Worm (Caenorhabditis elegans) whole organism, L4 larva: ENCODE measurements around the gene W09D6.4.
A peak's percentile ranks its signal among the peaks of the same experiment; 100 is the strongest.

ENCODE experiments used
- F37D6.2 ChIP-seq: sonication (generic microtip); optimal IDR thresholded peaks from 2 replicates; lab custom pipeline; 2016; ENCODE audit warnings: mild to moderate bottlenecking, missing genetic modification characterization, missing compliant biosample characterization
- F44E2.7 ChIP-seq: fragments of 200-800 bp; sonication (Bioruptor generic); IDR thresholded peaks from 2 replicates; pipeline ENCODE4 v2.1.2; 2022; ENCODE audit warnings: missing genetic modification characterization, missing compliant biosample characterization
- R02D3.7 ChIP-seq: fragments of 150-350 bp; sonication (generic microtip); optimal IDR thresholded peaks from 3 replicates; lab custom pipeline; 2014; ENCODE audit warnings: missing biosample characterization, missing genetic modification characterization
- T20F7.1 ChIP-seq: fragments of 200-800 bp; sonication (Bioruptor generic); optimal IDR thresholded peaks from 2 replicates; lab custom pipeline; 2018; ENCODE audit warnings: mild to moderate bottlenecking, missing genetic modification characterization, missing compliant biosample characterization
- T26A8.4 ChIP-seq: fragments of 200-800 bp; sonication (Bioruptor generic); IDR thresholded peaks from 2 replicates; pipeline ENCODE4 v1.3.6; 2022; ENCODE audit warnings: missing genetic modification characterization, missing compliant biosample characterization
- Y5F2A.4 ChIP-seq: fragments of 200-800 bp; sonication (Bioruptor generic); optimal IDR thresholded peaks from 2 replicates; lab custom pipeline; 2018; ENCODE audit warnings: mild to moderate bottlenecking, missing genetic modification characterization, missing compliant biosample characterization
- Y75B8A.6 ChIP-seq: fragments of 200-800 bp; sonication (Bioruptor generic); IDR thresholded peaks from 2 replicates; pipeline ENCODE4 v1.3.6; 2022; ENCODE audit warnings: missing genetic modification reagents, missing genetic modification characterization, missing compliant biosample characterization
- ZK337.2 ChIP-seq: fragments of 200-800 bp; sonication (Bioruptor generic); IDR thresholded peaks from 2 replicates; pipeline ENCODE4 v1.3.6; 2022; ENCODE audit warnings: missing genetic modification reagents, missing genetic modification characterization, missing compliant biosample characterization
- ZK546.5 ChIP-seq, 2 experiments: sonication (generic microtip); optimal IDR thresholded peaks; 2 replicates each; lab custom pipeline; 2017; ENCODE audit warnings: missing biosample characterization in 2 of 2, missing genetic modification characterization in 2 of 2
- aha-1 ChIP-seq: fragments of 150-350 bp; peaks from one replicate; lab custom pipeline; 2014; ENCODE audit warnings: missing biosample characterization, missing genetic modification characterization
- arid-1 ChIP-seq: fragments of 200-800 bp; sonication (Bioruptor generic); conservative IDR thresholded peaks from 2 replicates; pipeline ENCODE4 v1.3.6; 2022; ENCODE audit warnings: missing genetic modification reagents, missing genetic modification characterization, missing compliant biosample characterization
- ceh-20 ChIP-seq: fragments of 200-800 bp; sonication (Bioruptor generic); IDR thresholded peaks from 2 replicates; pipeline ENCODE4 v1.3.6; 2022; ENCODE audit warnings: missing genetic modification reagents, missing genetic modification characterization, missing compliant biosample characterization
- ceh-32 ChIP-seq: sonication (generic microtip); optimal IDR thresholded peaks from 2 replicates; lab custom pipeline; 2016; ENCODE audit warnings: mild to moderate bottlenecking, missing genetic modification characterization, missing compliant biosample characterization; ENCODE audit not compliant: poor library complexity
- ceh-44 ChIP-seq: fragments of 200-800 bp; sonication (Bioruptor generic); IDR thresholded peaks from 2 replicates; pipeline ENCODE4 v1.3.6; 2022; ENCODE audit warnings: missing genetic modification reagents, missing genetic modification characterization, missing compliant biosample characterization
- ces-1 ChIP-seq: fragments of 150-350 bp; sonication (generic microtip); optimal IDR thresholded peaks from 4 replicates; lab custom pipeline; 2014; ENCODE audit warnings: missing biosample characterization, missing genetic modification reagents, missing genetic modification characterization
- ctbp-1 ChIP-seq: fragments of 200-800 bp; sonication (Bioruptor generic); IDR thresholded peaks from 2 replicates; pipeline ENCODE4 v1.3.6; 2022; ENCODE audit warnings: missing genetic modification reagents, missing genetic modification characterization, missing compliant biosample characterization
- daf-16 ChIP-seq, 3 experiments: sonication (generic microtip); optimal IDR thresholded peaks; 2 replicates each; lab custom pipeline; 2016 to 2017; ENCODE audit warnings: missing genetic modification characterization in 3 of 3, missing genetic modification reagents in 3 of 3, mild to moderate bottlenecking in 2 of 3, missing compliant biosample characterization in 2 of 3, missing biosample characterization in 1 of 3, moderate library complexity in 1 of 3
- daf-19 ChIP-seq: fragments of 200-800 bp; sonication (Bioruptor generic); conservative IDR thresholded peaks from 2 replicates; pipeline ENCODE4 v1.3.6; 2022; ENCODE audit warnings: missing genetic modification characterization, missing compliant biosample characterization
- duxl-1 ChIP-seq: sonication (generic microtip); optimal IDR thresholded peaks from 2 replicates; lab custom pipeline; 2016; ENCODE audit warnings: mild to moderate bottlenecking, missing genetic modification characterization, moderate library complexity, missing compliant biosample characterization; ENCODE audit not compliant: poor library complexity
- fkh-10 ChIP-seq: fragments of 150-350 bp; optimal IDR thresholded peaks from 2 replicates; lab custom pipeline; 2014; ENCODE audit warnings: missing biosample characterization, missing genetic modification reagents, missing genetic modification characterization
- fos-1 ChIP-seq: fragments of 150-350 bp; optimal IDR thresholded peaks from 2 replicates; lab custom pipeline; 2014; ENCODE audit warnings: missing biosample characterization, missing genetic modification characterization
- hlh-30 ChIP-seq: sonication (generic microtip); optimal IDR thresholded peaks from 2 replicates; lab custom pipeline; 2017; ENCODE audit warnings: antibody characterized with exemption, mild to moderate bottlenecking, missing genetic modification characterization, missing compliant biosample characterization; ENCODE audit not compliant: insufficient read depth
- lin-1 ChIP-seq: fragments of 200-800 bp; sonication (Bioruptor generic); IDR thresholded peaks from 2 replicates; pipeline ENCODE4 v1.3.6; 2022; ENCODE audit warnings: missing genetic modification reagents, missing genetic modification characterization, missing compliant biosample characterization
- lin-38 ChIP-seq: fragments of 200-800 bp; sonication (Bioruptor generic); IDR thresholded peaks from 2 replicates; pipeline ENCODE4 v1.3.6; 2022; ENCODE audit warnings: missing genetic modification reagents, missing genetic modification characterization, missing compliant biosample characterization
- lir-3 ChIP-seq: sonication (generic microtip); optimal IDR thresholded peaks from 2 replicates; lab custom pipeline; 2016; ENCODE audit warnings: mild to moderate bottlenecking, missing genetic modification characterization, missing compliant biosample characterization
- madf-9 ChIP-seq: fragments of 200-800 bp; sonication (Bioruptor generic); conservative IDR thresholded peaks from 2 replicates; pipeline ENCODE4 v1.3.6; 2022; ENCODE audit warnings: missing genetic modification reagents, missing genetic modification characterization, missing compliant biosample characterization
- mdl-1 ChIP-seq, 2 experiments: fragments of 150-350 bp in 1 of 2; sonication (generic microtip) in 1 of 2; optimal IDR thresholded peaks; 2 replicates each; lab custom pipeline; 2014 to 2017; ENCODE audit warnings: missing biosample characterization in 2 of 2, missing genetic modification characterization in 2 of 2
- mdt-29 ChIP-seq: fragments of 200-800 bp; sonication (Bioruptor generic); IDR thresholded peaks from 2 replicates; pipeline ENCODE4 v1.3.6; 2022; ENCODE audit warnings: missing genetic modification reagents, missing genetic modification characterization, missing compliant biosample characterization
- mep-1 ChIP-seq: fragments of 150-350 bp; sonication (generic microtip); optimal IDR thresholded peaks from 3 replicates; lab custom pipeline; 2014; ENCODE audit warnings: missing biosample characterization, missing genetic modification characterization
- mes-2 ChIP-seq: sonication (generic microtip); optimal IDR thresholded peaks from 2 replicates; lab custom pipeline; 2016; ENCODE audit warnings: missing genotype, mild to moderate bottlenecking, missing genetic modification characterization, missing compliant biosample characterization; ENCODE audit not compliant: poor library complexity, severe bottlenecking
- mxl-2 ChIP-seq: fragments of 200-800 bp; sonication (Bioruptor generic); conservative IDR thresholded peaks from 2 replicates; pipeline ENCODE4 v1.3.6; 2022; ENCODE audit warnings: missing genetic modification reagents, missing genetic modification characterization, missing compliant biosample characterization
- mxl-3 ChIP-seq: fragments of 200-800 bp; sonication (Bioruptor generic); optimal IDR thresholded peaks from 2 replicates; lab custom pipeline; 2018; ENCODE audit warnings: mild to moderate bottlenecking, missing genetic modification characterization, missing compliant biosample characterization
- nhr-10 ChIP-seq: fragments of 150-350 bp; optimal IDR thresholded peaks from 2 replicates; lab custom pipeline; 2014; ENCODE audit warnings: missing biosample characterization, missing genetic modification characterization
- nhr-237 ChIP-seq: sonication (generic microtip); optimal IDR thresholded peaks from 2 replicates; lab custom pipeline; 2017; ENCODE audit warnings: missing biosample characterization, missing genetic modification characterization
- nhr-28 ChIP-seq: fragments of 150-350 bp; optimal IDR thresholded peaks from 2 replicates; lab custom pipeline; 2014; ENCODE audit warnings: missing biosample characterization, missing genetic modification characterization
- nhr-48 ChIP-seq: sonication (generic microtip); optimal IDR thresholded peaks from 2 replicates; lab custom pipeline; 2016; ENCODE audit warnings: mild to moderate bottlenecking, missing genetic modification characterization, missing compliant biosample characterization
- pha-4 ChIP-seq, 2 experiments: fragments of 150-350 bp in 1 of 2; fragments of 200-800 bp in 1 of 2; sonication (Bioruptor generic) in 1 of 2; IDR thresholded peaks in 1 of 2; optimal IDR thresholded peaks in 1 of 2; 2 replicates each; pipeline versions ENCODE4 v1.3.6 to Lab custom; 2014 to 2022; ENCODE audit warnings: missing genetic modification characterization in 2 of 2, missing genetic modification reagents in 2 of 2, missing biosample characterization in 1 of 2, missing compliant biosample characterization in 1 of 2
- php-3 ChIP-seq: fragments of 200-800 bp; sonication (Bioruptor generic); IDR thresholded peaks from 2 replicates; pipeline ENCODE4 v1.3.6; 2022; ENCODE audit warnings: missing genetic modification reagents, missing genetic modification characterization, missing compliant biosample characterization
- pqm-1 ChIP-seq: sonication (generic microtip); optimal IDR thresholded peaks from 2 replicates; lab custom pipeline; 2017; ENCODE audit warnings: missing biosample characterization, missing genetic modification characterization
- rbr-2 ChIP-seq: sonication (generic microtip); optimal IDR thresholded peaks from 2 replicates; lab custom pipeline; 2016; ENCODE audit warnings: missing genotype, missing genetic modification characterization, missing compliant biosample characterization
- saeg-2 ChIP-seq: fragments of 200-800 bp; sonication (Bioruptor generic); IDR thresholded peaks from 2 replicates; pipeline ENCODE4 v1.3.6; 2022; ENCODE audit warnings: missing genetic modification reagents, missing genetic modification characterization, missing compliant biosample characterization
- skn-1 ChIP-seq: fragments of 150-350 bp; optimal IDR thresholded peaks from 2 replicates; lab custom pipeline; 2014; ENCODE audit warnings: missing biosample characterization, missing genetic modification characterization
- spr-1 ChIP-seq: sonication (generic microtip); optimal IDR thresholded peaks from 2 replicates; lab custom pipeline; 2016; ENCODE audit warnings: mild to moderate bottlenecking, missing genetic modification characterization, missing compliant biosample characterization
- tra-1 ChIP-seq: fragments of 200-800 bp; sonication (Bioruptor generic); IDR thresholded peaks from 2 replicates; pipeline ENCODE4 v1.3.6; 2022; ENCODE audit warnings: missing genetic modification reagents, missing genetic modification characterization, missing compliant biosample characterization
- unc-130 ChIP-seq: sonication (generic microtip); optimal IDR thresholded peaks from 2 replicates; lab custom pipeline; 2016; ENCODE audit warnings: missing genetic modification reagents, missing genetic modification characterization, missing compliant biosample characterization
- unc-39 ChIP-seq: sonication (generic microtip); optimal IDR thresholded peaks from 2 replicates; lab custom pipeline; 2017; ENCODE audit warnings: missing biosample characterization, missing genetic modification characterization
- unc-62 ChIP-seq, 3 experiments: fragments of 150-350 bp in 1 of 3; sonication (generic microtip); optimal IDR thresholded peaks in 2 of 3; peaks in 1 of 3; 1 replicate in 1 of 3; 2 replicates in 2 of 3; lab custom pipeline; 2014 to 2017; ENCODE audit warnings: missing biosample characterization in 3 of 3, missing genetic modification characterization in 3 of 3, missing genetic modification reagents in 3 of 3, missing genotype in 1 of 3
- vab-7 ChIP-seq: fragments of 200-800 bp; sonication (Bioruptor generic); IDR thresholded peaks from 2 replicates; pipeline ENCODE4 v1.3.6; 2022; ENCODE audit warnings: missing genetic modification reagents, missing genetic modification characterization, missing compliant biosample characterization
- ztf-11 ChIP-seq: fragments of 150-350 bp; optimal IDR thresholded peaks from 2 replicates; lab custom pipeline; 2014; ENCODE audit warnings: missing biosample characterization, missing genetic modification characterization

W09D6.4 gene

ce11 chrIII:11039250-11039649, 40.3 kb upstream of the W09D6.4 start (continued):
- TF ChIP-seq Y75B8A.6 (GFP tag; lab: Robert Waterston, UW) (no peak), aha-1 (tag; lab: Kevin White, UChicago) (peak; percentile 99), ZK337.2 (GFP tag; lab: Robert Waterston, UW) (no peak), nhr-28 (tag; lab: Kevin White, UChicago) (no peak), skn-1 (tag; lab: Kevin White, UChicago) (no peak), rbr-2 (peak; percentile 35), fkh-10 (no peak), hlh-30 (tag; lab: Kevin White, UChicago) (peak; percentile 25), spr-1 (tag; lab: Kevin White, UChicago) (no peak), tra-1 (no peak), arid-1 (no peak), F37D6.2 (tag; lab: Kevin White, UChicago) (no peak), T26A8.4 (GFP tag; lab: Robert Waterston, UW) (no peak), lin-38 (GFP tag; lab: Robert Waterston, UW) (peak; percentile 60), mxl-2 (GFP tag; lab: Robert Waterston, UW) (no peak), nhr-10 (no peak), php-3 (GFP tag; lab: Robert Waterston, UW) (no peak), mdt-29 (no peak), fos-1 (no peak), F44E2.7 (GFP tag; lab: Robert Waterston, UW) (no peak), Y5F2A.4 (no peak), unc-39 (tag; lab: Kevin White, UChicago) (no peak), ceh-44 (GFP tag; lab: Robert Waterston, UW) (no peak), ceh-20 (GFP tag; lab: Robert Waterston, UW) (no peak), mes-2 (tag; lab: Kevin White, UChicago) (peak; percentile 53), daf-19 (GFP tag; lab: Robert Waterston, UW) (no peak), lir-3 (no peak), pha-4 (GFP tag; IDR thresholded peaks at IDR 0.05; lab: Robert Waterston, UW) (no peak), pha-4 (tag; optimal IDR thresholded peaks at IDR 0.05; lab: Kevin White, UChicago) (no peak), mep-1 (peak; percentile 45)

- TF ChIP-seq ceh-32 (tag; lab: Kevin White, UChicago) (no peak), unc-62 (GFP tag; optimal IDR thresholded peaks at IDR 0.05 in 1 of 2; lab: Kevin White, UChicago) (no peak), unc-62 (tag; optimal IDR thresholded peaks at IDR 0.05; lab: Kevin White, UChicago) (no peak), ctbp-1 (GFP tag; lab: Robert Waterston, UW) (no peak), vab-7 (GFP tag; lab: Robert Waterston, UW) (no peak), ces-1 (GFP tag; lab: Kevin White, UChicago) (no peak), R02D3.7 (tag; lab: Kevin White, UChicago) (no peak), mep-1 (no peak), ceh-44 (GFP tag; lab: Robert Waterston, UW) (no peak), aha-1 (tag; lab: Kevin White, UChicago) (peak; percentile 64), ZK546.5 (tag; optimal IDR thresholded peaks at IDR 0.05; lab: Kevin White, UChicago) (no peak), mdl-1 (tag; optimal IDR thresholded peaks at IDR 0.05; lab: Kevin White, UChicago) (peak; percentile 21 to 70), madf-9 (GFP tag; lab: Robert Waterston, UW) (no peak), ZK337.2 (GFP tag; lab: Robert Waterston, UW) (no peak), saeg-2 (GFP tag; lab: Robert Waterston, UW) (no peak), nhr-28 (tag; lab: Kevin White, UChicago) (peak; percentile 69), daf-16 (GFP tag; optimal IDR thresholded peaks at IDR 0.05; lab: Kevin White, UChicago) (peak in 1 of 2 experiments; percentile 6), daf-16 (tag; optimal IDR thresholded peaks at IDR 0.05; lab: Kevin White, UChicago) (peak; percentile 48), unc-130 (GFP tag; lab: Kevin White, UChicago) (no peak), fkh-10 (no peak), ztf-11 (tag; lab: Kevin White, UChicago) (no peak), T20F7.1 (GFP tag; lab: Kevin White, UChicago) (no peak), pqm-1 (tag; lab: Kevin White, UChicago) (peak; percentile 33), nhr-48 (tag; lab: Kevin White, UChicago) (no peak), duxl-1 (tag; lab: Kevin White, UChicago) (no peak), mes-2 (tag; lab: Kevin White, UChicago) (no peak), daf-19 (GFP tag; lab: Robert Waterston, UW) (no peak), mxl-3 (peak; percentile 93), lin-1 (no peak), nhr-237 (no peak)
Observed at ce11 chrIII:11040606-11041005, 38.9 kb upstream of the W09D6.4 start.
